Worm (Caenorhabditis elegans) whole organism, young adult: Measurements from ENCODE around the gene cutl-26.

Source experiments
- B0035.1 ChIP-seq: sonication (generic microtip); optimal IDR thresholded peaks from 2 replicates; lab custom pipeline; 2016; ENCODE audit warnings: missing genetic modification characterization, mild to moderate bottlenecking, missing compliant biosample characterization, missing genotype, missing genetic modification reagents
- C06A6.2 ChIP-seq: fragments of 200-800 bp; sonication (Bioruptor generic); conservative IDR thresholded peaks from 2 replicates; pipeline ENCODE4 v1.3.6; 2022; ENCODE audit warnings: missing genetic modification characterization, missing compliant biosample characterization
- D2030.7 ChIP-seq: fragments of 200-800 bp; sonication (Bioruptor generic); IDR thresholded peaks from 2 replicates; pipeline ENCODE4 v1.3.6; 2022; ENCODE audit warnings: missing genetic modification reagents, missing genetic modification characterization, missing compliant biosample characterization
- F22D6.2 ChIP-seq: sonication (generic microtip); optimal IDR thresholded peaks from 2 replicates; lab custom pipeline; 2016; ENCODE audit warnings: mild to moderate bottlenecking, missing genetic modification characterization, missing compliant biosample characterization
- F39B2.1 ChIP-seq: fragments of 200-800 bp; sonication (Bioruptor generic); IDR thresholded peaks from 2 replicates; pipeline ENCODE4 v1.3.6; 2022; ENCODE audit warnings: missing genetic modification reagents, missing genetic modification characterization, missing compliant biosample characterization
- F55B11.4 ChIP-seq: sonication (generic microtip); optimal IDR thresholded peaks from 2 replicates; lab custom pipeline; 2016; ENCODE audit warnings: missing compliant biosample characterization, missing genetic modification characterization, borderline replicate concordance; ENCODE audit not compliant: insufficient read depth
- F57A8.1 ChIP-seq: fragments of 200-800 bp; sonication (Bioruptor generic); optimal IDR thresholded peaks from 2 replicates; lab custom pipeline; 2018; ENCODE audit warnings: mild to moderate bottlenecking, missing genetic modification characterization, moderate library complexity, missing compliant biosample characterization
- T07F8.4 ChIP-seq: sonication (generic microtip); optimal IDR thresholded peaks from 2 replicates; lab custom pipeline; 2016; ENCODE audit warnings: mild to moderate bottlenecking, missing genetic modification characterization, moderate library complexity, missing compliant biosample characterization
- Y79H2A.3 ChIP-seq: fragments of 200-800 bp; sonication (Bioruptor generic); conservative IDR thresholded peaks from 2 replicates; pipeline ENCODE4 v1.3.6; 2022; ENCODE audit warnings: missing genetic modification reagents, missing genetic modification characterization, missing compliant biosample characterization
- ZK185.1 ChIP-seq: sonication (generic microtip); optimal IDR thresholded peaks from 2 replicates; lab custom pipeline; 2016; ENCODE audit warnings: mild to moderate bottlenecking, missing genetic modification characterization, missing compliant biosample characterization; ENCODE audit not compliant: poor library complexity, severe bottlenecking
- atf-7 ChIP-seq: sonication (generic microtip); optimal IDR thresholded peaks from 2 replicates; lab custom pipeline; 2017; ENCODE audit warnings: mild to moderate bottlenecking, missing genetic modification characterization, missing compliant biosample characterization
- attf-5 ChIP-seq: fragments of 200-800 bp; sonication (Bioruptor generic); optimal IDR thresholded peaks from 2 replicates; lab custom pipeline; 2018; ENCODE audit warnings: mild to moderate bottlenecking, missing genetic modification characterization, missing compliant biosample characterization
- attf-6 ChIP-seq: fragments of 200-800 bp; sonication (Bioruptor generic); IDR thresholded peaks from 2 replicates; pipeline ENCODE4 v1.3.6; 2022; ENCODE audit warnings: missing genetic modification reagents, missing genetic modification characterization, missing compliant biosample characterization
- ccch-3 ChIP-seq: fragments of 200-800 bp; sonication (Bioruptor generic); optimal IDR thresholded peaks from 2 replicates; lab custom pipeline; 2018; ENCODE audit warnings: mild to moderate bottlenecking, missing genetic modification characterization, missing compliant biosample characterization
- die-1 ChIP-seq: sonication (generic microtip); optimal IDR thresholded peaks from 2 replicates; lab custom pipeline; 2016; ENCODE audit warnings: missing genotype, mild to moderate bottlenecking, missing genetic modification characterization, missing compliant biosample characterization
- dpl-1 ChIP-seq: fragments of 150-350 bp; optimal IDR thresholded peaks from 2 replicates; lab custom pipeline; 2014; ENCODE audit warnings: missing biosample characterization, missing genetic modification reagents, missing genetic modification characterization
- ets-4 ChIP-seq: fragments of 200-800 bp; sonication (Bioruptor generic); optimal IDR thresholded peaks from 2 replicates; lab custom pipeline; 2018; ENCODE audit warnings: mild to moderate bottlenecking, missing genetic modification characterization, missing compliant biosample characterization
- hmg-20 ChIP-seq: fragments of 200-800 bp; sonication (Bioruptor generic); IDR thresholded peaks from 2 replicates; pipeline ENCODE4 v1.3.6; 2022; ENCODE audit warnings: missing genetic modification reagents, missing genetic modification characterization, missing compliant biosample characterization
- madf-10 ChIP-seq: sonication (generic microtip); optimal IDR thresholded peaks from 2 replicates; lab custom pipeline; 2016; ENCODE audit warnings: mild to moderate bottlenecking, missing genetic modification characterization, missing compliant biosample characterization
- madf-3 ChIP-seq: fragments of 200-800 bp; sonication (Bioruptor generic); IDR thresholded peaks from 2 replicates; pipeline ENCODE4 v1.3.6; 2022; ENCODE audit warnings: missing genetic modification reagents, missing genetic modification characterization, missing compliant biosample characterization
- mel-28 ChIP-seq: sonication (generic microtip); optimal IDR thresholded peaks from 2 replicates; lab custom pipeline; 2016; ENCODE audit warnings: borderline replicate concordance, mild to moderate bottlenecking, missing genetic modification characterization, missing compliant biosample characterization
- nfya-1 ChIP-seq: sonication (generic microtip); optimal IDR thresholded peaks from 2 replicates; lab custom pipeline; 2017; ENCODE audit warnings: antibody characterized with exemption, missing compliant biosample characterization, missing genetic modification characterization, borderline replicate concordance; ENCODE audit not compliant: insufficient read depth
- nfyb-1 ChIP-seq: fragments of 200-800 bp; sonication (Bioruptor generic); IDR thresholded peaks from 2 replicates; pipeline ENCODE4 v1.3.6; 2022; ENCODE audit warnings: missing genetic modification reagents, missing genetic modification characterization, missing compliant biosample characterization
- nhr-90 ChIP-seq: sonication (generic microtip); optimal IDR thresholded peaks from 2 replicates; lab custom pipeline; 2016; ENCODE audit warnings: missing genotype, mild to moderate bottlenecking, missing genetic modification characterization, missing compliant biosample characterization
- repo-1 ChIP-seq: sonication (generic microtip); optimal IDR thresholded peaks from 2 replicates; lab custom pipeline; 2017; ENCODE audit warnings: mild to moderate bottlenecking, missing genetic modification characterization, missing compliant biosample characterization
- rpc-1 ChIP-seq, 2 experiments: fragments of 150-350 bp in 1 of 2; sonication (generic microtip) in 1 of 2; optimal IDR thresholded peaks; 2 replicates each; lab custom pipeline; 2014 to 2018; ENCODE audit warnings: missing biosample characterization in 1 of 2, missing genetic modification characterization in 1 of 2, missing genetic modification reagents in 1 of 2, missing genotype in 1 of 2
- unc-130 ChIP-seq: sonication (generic microtip); optimal IDR thresholded peaks from 2 replicates; lab custom pipeline; 2016; ENCODE audit warnings: missing genetic modification reagents, missing genetic modification characterization, missing compliant biosample characterization
- ztf-26 ChIP-seq: sonication (generic microtip); optimal IDR thresholded peaks from 2 replicates; lab custom pipeline; 2017; ENCODE audit warnings: missing genetic modification characterization, missing compliant biosample characterization
- ztf-3 ChIP-seq: fragments of 200-800 bp; sonication (Bioruptor generic); optimal IDR thresholded peaks from 2 replicates; lab custom pipeline; 2018; ENCODE audit warnings: mild to moderate bottlenecking, missing genetic modification characterization, missing compliant biosample characterization

cutl-26 gene

ce11 chrIV:707635-708034 is at the start of gene cutl-26:
TSS of gene cutl-26 (minus strand) at chrIV:707735.
- TF ChIP-seq nfyb-1 (GFP tag; lab: Robert Waterston, UW) (no peak), F55B11.4 (no peak), ccch-3 (GFP tag; lab: Kevin White, UChicago) (no peak), rpc-1 (optimal IDR thresholded peaks at IDR 0.05; lab: Kevin White, UChicago) (no peak), rpc-1 (tag; optimal IDR thresholded peaks at IDR 0.05; lab: Kevin White, UChicago) (no peak), ztf-3 (GFP tag; lab: Kevin White, UChicago) (no peak), repo-1 (no peak), die-1 (tag; lab: Kevin White, UChicago) (no peak), dpl-1 (GFP tag; lab: Kevin White, UChicago) (no peak), attf-6 (no peak), mel-28 (tag; lab: Kevin White, UChicago) (no peak), C06A6.2 (GFP tag; lab: Robert Waterston, UW) (no peak), D2030.7 (GFP tag; lab: Robert Waterston, UW) (no peak), madf-3 (GFP tag; lab: Robert Waterston, UW) (no peak), T07F8.4 (tag; lab: Kevin White, UChicago) (no peak), Y79H2A.3 (GFP tag; lab: Robert Waterston, UW) (no peak), ZK185.1 (tag; lab: Kevin White, UChicago) (no peak)

- no peak for TF ChIP-seq F55B11.4
- no peak for TF ChIP-seq T07F8.4 (tag; lab: Kevin White, UChicago)
- no peak for TF ChIP-seq attf-5 (GFP tag; lab: Kevin White, UChicago)
- no peak for TF ChIP-seq unc-130 (GFP tag; lab: Kevin White, UChicago)
- TF ChIP-seq atf-7 (tag; lab: Kevin White, UChicago): no peak
- TF ChIP-seq ccch-3 (GFP tag; lab: Kevin White, UChicago): no peak
These were observed 49.4 kb upstream of the cutl-26 start for ce11 chrIV:756956-757355.

DNA sequence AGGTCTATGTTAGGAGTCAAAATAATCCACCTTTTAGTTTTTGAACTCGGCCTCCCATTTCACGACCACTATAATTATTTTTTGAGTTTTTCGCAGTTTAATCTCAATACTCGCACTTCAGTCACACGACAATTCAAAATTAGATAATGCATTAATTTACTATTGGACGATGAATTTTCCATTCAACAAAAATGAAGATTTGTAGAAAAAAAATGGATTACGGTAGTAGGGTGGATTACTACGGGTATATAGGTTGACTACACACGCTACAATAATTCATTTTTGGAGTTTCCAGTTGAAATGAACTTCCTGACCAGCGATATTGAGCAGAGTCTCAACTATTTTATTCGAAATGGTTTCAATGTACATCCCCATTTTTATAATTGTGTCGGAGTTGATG is 48.9 kb upstream of the cutl-26 start, which contains the start of gene srt-23:
Gene srt-23 (plus strand): TSS at position 301 of the 400 bp plus-strand sequence.
- TF ChIP-seq madf-3 (GFP tag; lab: Robert Waterston, UW): no peak
- TF ChIP-seq nfya-1 (tag; lab: Kevin White, UChicago): no peak
- no peak for TF ChIP-seq ets-4 (GFP tag; lab: Kevin White, UChicago)

- TF ChIP-seq F39B2.1 (no peak), madf-10 (tag; lab: Kevin White, UChicago) (no peak), hmg-20 (GFP tag; lab: Robert Waterston, UW) (no peak), B0035.1 (no peak), ztf-3 (GFP tag; lab: Kevin White, UChicago) (no peak), nhr-90 (no peak), F57A8.1 (no peak), rpc-1 (optimal IDR thresholded peaks at IDR 0.05; lab: Kevin White, UChicago) (no peak), rpc-1 (tag; optimal IDR thresholded peaks at IDR 0.05; lab: Kevin White, UChicago) (no peak), ztf-26 (tag; lab: Kevin White, UChicago) (no peak)
These were observed 46.9 kb upstream of the cutl-26 start for ce11 chrIV:754357-754972.

- TF ChIP-seq F22D6.2: no peak
- TF ChIP-seq, all 124 proteins: peak for 0
These were observed 42.0 kb upstream of the cutl-26 start for ce11 chrIV:749557-749956.
